Fruit fly (Drosophila melanogaster) whole organism, adult: ENCODE data around the gene CG32641.

Source experiments
- CG11617 ChIP-seq: fragments of 200-800 bp; sonication (Bioruptor generic); optimal IDR thresholded peaks from 2 replicates; lab custom pipeline; 2017; ENCODE audit warnings: mild to moderate bottlenecking, missing biosample characterization, missing genetic modification reagents, missing genetic modification characterization
- CG12768 ChIP-seq: fragments of 200-800 bp; sonication (Bioruptor generic); optimal IDR thresholded peaks from 2 replicates; lab custom pipeline; 2017; ENCODE audit warnings: missing biosample characterization, missing genetic modification characterization, mild to moderate bottlenecking, moderate library complexity, missing genetic modification reagents
- CG14711 ChIP-seq: fragments of 200-800 bp; sonication (Bioruptor generic); optimal IDR thresholded peaks from 2 replicates; lab custom pipeline; 2018; ENCODE audit warnings: missing biosample characterization, mild to moderate bottlenecking, missing genetic modification characterization, moderate library complexity
- CG1620 ChIP-seq: fragments of 200-800 bp; sonication (Bioruptor generic); optimal IDR thresholded peaks from 2 replicates; lab custom pipeline; 2016; ENCODE audit warnings: missing biosample characterization, missing genetic modification characterization
- CG33017 ChIP-seq: fragments of 200-800 bp; sonication (Bioruptor generic); optimal IDR thresholded peaks from 2 replicates; lab custom pipeline; 2018; ENCODE audit warnings: missing biosample characterization, mild to moderate bottlenecking, missing genetic modification characterization, moderate library complexity
- CG5204 ChIP-seq: fragments of 200-800 bp; sonication (Bioruptor generic); optimal IDR thresholded peaks from 2 replicates; lab custom pipeline; 2016; ENCODE audit warnings: missing biosample characterization, missing genetic modification characterization
- CG7045 ChIP-seq: fragments of 200-800 bp; sonication (Bioruptor generic); optimal IDR thresholded peaks from 2 replicates; lab custom pipeline; 2017; ENCODE audit warnings: missing biosample characterization, mild to moderate bottlenecking, missing genetic modification characterization
- CG7101 ChIP-seq: fragments of 200-800 bp; sonication (Bioruptor generic); optimal IDR thresholded peaks from 2 replicates; lab custom pipeline; 2018; ENCODE audit warnings: missing biosample characterization, mild to moderate bottlenecking, missing genetic modification characterization, moderate library complexity
- Crg-1 ChIP-seq: fragments of 200-800 bp; sonication (Bioruptor generic); optimal IDR thresholded peaks from 2 replicates; lab custom pipeline; 2016; ENCODE audit warnings: missing biosample characterization, missing genetic modification characterization
- Hr96 ChIP-seq: fragments of 200-800 bp; sonication (Bioruptor generic); optimal IDR thresholded peaks from 2 replicates; lab custom pipeline; 2016; ENCODE audit warnings: missing biosample characterization, missing genetic modification characterization
- Mnt ChIP-seq: fragments of 200-800 bp; sonication (Bioruptor generic); optimal IDR thresholded peaks from 2 replicates; lab custom pipeline; 2016; ENCODE audit warnings: missing biosample characterization, mild to moderate bottlenecking, missing genetic modification characterization
- bab1 ChIP-seq: fragments of 200-800 bp; sonication (Bioruptor generic); optimal IDR thresholded peaks from 3 replicates; lab custom pipeline; 2019; ENCODE audit warnings: missing biosample characterization, mild to moderate bottlenecking, missing genetic modification characterization, moderate library complexity
- cic ChIP-seq: fragments of 200-800 bp; sonication (Bioruptor generic); optimal IDR thresholded peaks from 2 replicates; lab custom pipeline; 2017; ENCODE audit warnings: missing biosample characterization, mild to moderate bottlenecking, missing genetic modification characterization, moderate library complexity
- cnc ChIP-seq, 2 experiments: fragments of >200 bp; optimal IDR thresholded peaks; 2 replicates each; lab custom pipeline; 2017
- kay ChIP-seq: fragments of 200-800 bp; sonication (Bioruptor generic); peaks from one replicate; lab custom pipeline; 2016; ENCODE audit warnings: missing biosample characterization, missing genetic modification characterization, borderline replicate concordance
- ovo ChIP-seq: fragments of 200-800 bp; sonication (Bioruptor generic); optimal IDR thresholded peaks from 2 replicates; lab custom pipeline; 2016; ENCODE audit warnings: missing biosample characterization, missing genetic modification characterization
- pad ChIP-seq: fragments of 200-800 bp; sonication (Bioruptor generic); optimal IDR thresholded peaks from 3 replicates; lab custom pipeline; 2017; ENCODE audit warnings: missing biosample characterization, missing genetic modification characterization, mild to moderate bottlenecking, moderate library complexity, missing genetic modification reagents
- tj ChIP-seq: fragments of 200-800 bp; sonication (Bioruptor generic); optimal IDR thresholded peaks from 3 replicates; lab custom pipeline; 2017; ENCODE audit warnings: missing biosample characterization, mild to moderate bottlenecking, missing genetic modification characterization, moderate library complexity

Gene CG32641

DNA sequence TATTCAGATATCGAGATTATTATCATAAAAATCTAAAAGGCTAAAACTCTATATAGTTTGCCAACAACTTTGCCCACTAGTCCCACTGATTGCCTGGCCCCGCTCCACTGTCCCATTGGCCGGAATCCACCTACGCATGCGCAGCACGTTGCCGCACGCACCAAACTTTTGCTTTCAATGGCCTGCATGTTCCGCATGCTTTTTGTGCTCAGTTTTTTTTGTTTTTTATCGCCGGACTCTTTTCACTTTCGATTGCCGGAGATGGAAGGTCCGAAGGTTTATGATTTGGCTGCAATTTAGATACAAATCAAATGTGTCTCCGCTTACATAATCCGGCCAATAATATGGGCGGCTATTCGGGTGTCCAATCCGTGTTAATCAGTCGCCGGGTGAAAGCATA lies 8.0 kb downstream of the CG32641 start:
- TF ChIP-seq CG5204 (GFP tag; lab: Kevin White, UChicago) = no peak

- no peak for TF ChIP-seq ovo
- no peak for TF ChIP-seq tj
- TF ChIP-seq Hr96 (GFP tag; lab: Kevin White, UChicago) = no peak
- no peak for TF ChIP-seq Mnt (GFP tag; lab: Kevin White, UChicago)
Measured at dm6 chrX:13194249-13194648, 10.0 kb downstream of the CG32641 start, which contains the start of gene Coq5. Coq5 (minus strand) TSS chrX:13194551.

- TF ChIP-seq pad (GFP tag; lab: Kevin White, UChicago) (no peak), kay (peak; percentile 45)
Measured at dm6 chrX:13202162-13202561, 17.9 kb downstream of the CG32641 start, which contains the start of gene CG44437. CG44437 (minus strand) TSS chrX:13202262.

DNA sequence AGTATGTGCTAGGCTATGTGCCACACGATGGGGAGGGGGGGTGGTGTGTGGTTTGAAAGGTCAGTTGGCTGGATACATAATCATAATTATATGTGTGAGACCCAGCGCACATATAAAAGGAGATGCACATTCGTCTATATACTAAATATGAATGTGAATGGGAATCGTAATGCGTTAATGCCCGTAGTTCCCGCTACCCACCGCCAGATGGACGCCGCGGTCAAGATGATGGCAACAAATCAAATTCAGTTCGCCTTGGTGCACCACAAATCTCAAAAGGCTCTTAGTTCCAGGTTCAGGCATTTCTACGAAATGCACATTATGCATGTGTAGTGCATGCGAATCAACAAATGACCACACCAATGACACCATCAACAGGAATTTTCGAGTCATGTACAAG lies 20.4 kb downstream of the CG32641 start:
- no peak for TF ChIP-seq pad (GFP tag; lab: Kevin White, UChicago)
- TF ChIP-seq CG11617 = no peak
- no peak for TF ChIP-seq CG12768 (GFP tag; lab: Kevin White, UChicago)
- no peak for TF ChIP-seq Mnt (GFP tag; lab: Kevin White, UChicago)
- TF ChIP-seq kay = no peak
- TF ChIP-seq CG7045 (GFP tag; lab: Kevin White, UChicago) = no peak
- no peak for TF ChIP-seq CG7101 (tag; lab: Kevin White, UChicago)
- no peak for TF ChIP-seq cic (GFP tag; lab: Kevin White, UChicago)
- no peak for TF ChIP-seq CG14711 (tag; lab: Kevin White, UChicago)
- TF ChIP-seq bab1 (GFP tag; lab: Kevin White, UChicago) = no peak
- no peak for TF ChIP-seq cnc (optimal IDR thresholded peaks at IDR 0.05; lab: Kevin White, UChicago)
- no peak for TF ChIP-seq CG1620 (GFP tag; lab: Kevin White, UChicago)

dm6 chrX:13208075-13208474 lies 23.8 kb downstream of the CG32641 start:
- no peak for TF ChIP-seq Mnt (GFP tag; lab: Kevin White, UChicago)
- no peak for TF ChIP-seq kay
- no peak for TF ChIP-seq CG5204 (GFP tag; lab: Kevin White, UChicago)
- no peak for TF ChIP-seq cnc (optimal IDR thresholded peaks at IDR 0.05; lab: Kevin White, UChicago)
- peak; percentile 32 for TF ChIP-seq CG7101 (tag; lab: Kevin White, UChicago)
- TF ChIP-seq CG33017 = no peak

DNA sequence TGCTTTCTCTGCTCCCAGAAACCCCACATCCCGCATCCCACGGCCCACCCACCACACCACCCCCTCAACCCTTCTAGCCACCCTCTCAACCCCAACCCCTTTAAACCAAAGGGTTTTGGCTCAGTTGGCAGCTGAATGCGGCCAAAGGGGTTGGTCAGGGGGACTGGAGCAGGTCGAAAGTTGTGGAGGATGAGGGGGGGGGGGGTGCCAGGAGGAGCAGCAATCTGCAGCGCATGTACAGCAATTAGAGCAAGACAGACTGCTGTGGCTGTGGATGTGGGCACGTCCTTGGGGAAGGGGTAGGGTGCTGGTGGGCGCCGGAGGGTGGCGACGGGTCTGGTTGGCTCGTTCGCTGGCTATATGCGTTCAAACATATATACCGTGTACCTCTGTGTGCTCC lies 24.3 kb downstream of the CG32641 start:
- TF ChIP-seq pad (GFP tag; lab: Kevin White, UChicago) = no peak
- TF ChIP-seq CG1620 (GFP tag; lab: Kevin White, UChicago) = no peak
- TF ChIP-seq CG14711 (tag; lab: Kevin White, UChicago) = no peak
- no peak for TF ChIP-seq CG11617
- no peak for TF ChIP-seq CG5204 (GFP tag; lab: Kevin White, UChicago)
- TF ChIP-seq Crg-1 = no peak

DNA sequence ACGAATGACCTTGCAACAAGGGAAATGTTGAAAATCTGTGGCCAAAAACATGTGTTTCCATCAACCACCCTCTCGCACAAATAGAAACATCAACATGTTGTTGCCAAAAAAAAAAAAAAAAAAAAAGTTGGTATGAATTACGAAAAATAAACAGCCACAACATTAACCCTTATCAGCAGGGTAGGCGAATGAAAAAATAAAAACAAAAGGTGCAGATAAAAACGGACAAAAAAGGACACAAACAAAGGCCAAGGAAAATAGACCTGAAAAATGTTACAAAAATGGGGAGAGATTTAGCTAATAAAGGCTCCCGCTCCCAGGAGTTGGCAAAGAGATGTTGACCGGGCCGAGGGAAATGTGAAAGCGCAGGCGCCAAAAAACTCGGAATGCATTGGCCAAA lies 25.1 kb downstream of the CG32641 start:
- TF ChIP-seq CG12768 (GFP tag; lab: Kevin White, UChicago) = no peak
- TF ChIP-seq cnc (optimal IDR thresholded peaks at IDR 0.05; lab: Kevin White, UChicago) = no peak

DNA sequence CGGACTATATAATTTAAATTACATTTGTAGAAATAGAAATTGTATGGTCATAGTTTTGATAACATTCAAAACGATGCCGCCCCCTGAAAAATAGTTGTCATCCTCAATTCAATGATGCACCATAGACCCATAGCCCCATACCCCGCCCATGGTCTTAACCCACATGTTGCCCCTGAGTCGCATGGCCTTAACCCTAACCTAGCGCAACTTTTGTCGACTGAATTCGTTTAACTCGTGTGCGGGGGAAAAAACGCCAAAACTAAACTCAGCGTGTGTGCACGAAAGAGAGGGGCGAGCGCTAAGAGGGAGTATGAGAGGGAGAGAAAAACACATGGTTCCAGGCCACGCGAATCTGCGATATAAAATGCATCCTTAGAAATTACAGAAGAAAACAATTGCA lies 26.2 kb downstream of the CG32641 start:
- peak; percentile 11 for TF ChIP-seq bab1 (GFP tag; lab: Kevin White, UChicago)
- TF ChIP-seq Mnt (GFP tag; lab: Kevin White, UChicago) = peak; percentile 20
- no peak for TF ChIP-seq CG7101 (tag; lab: Kevin White, UChicago)
- no peak for TF ChIP-seq cnc (optimal IDR thresholded peaks at IDR 0.05; lab: Kevin White, UChicago)

DNA sequence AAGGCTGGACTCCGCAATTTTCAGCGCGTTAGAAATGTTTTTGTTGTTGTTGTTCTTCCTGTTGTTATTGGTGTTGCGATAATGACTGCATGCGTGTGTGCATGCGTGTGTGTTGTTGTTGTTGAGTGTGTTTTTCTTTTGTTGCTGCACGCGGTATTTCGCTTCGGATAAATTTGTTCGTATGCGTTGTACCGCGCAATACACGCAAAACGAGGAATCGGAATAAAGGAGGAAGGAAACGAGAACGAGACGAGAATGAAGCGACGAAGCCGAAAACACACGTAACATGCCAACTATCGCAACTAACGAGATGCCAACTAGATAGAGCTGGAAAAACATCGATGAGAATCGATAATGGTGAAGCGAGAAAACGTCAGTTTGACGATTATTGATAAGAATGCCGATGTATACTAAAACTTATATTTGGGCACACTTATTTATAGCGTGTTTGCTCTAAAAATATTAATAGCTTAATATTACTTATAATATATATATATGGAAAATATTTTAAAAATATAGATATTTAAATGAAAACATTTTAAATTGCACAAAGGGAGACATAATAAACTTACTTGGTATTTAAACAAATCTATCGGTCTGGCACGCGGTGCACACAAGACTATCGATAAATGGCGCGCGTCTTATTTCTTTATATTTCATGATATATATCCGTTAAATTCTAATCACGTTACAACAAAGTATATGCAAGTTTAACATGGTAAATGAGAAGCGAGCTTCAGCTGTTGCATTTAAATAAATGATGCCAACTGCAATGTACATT lies 27.3 kb downstream of the CG32641 start, which contains the start of gene sno:
Gene sno (minus strand): TSS at position 318 of the 781 bp plus-strand sequence.
- TF ChIP-seq cic (GFP tag; lab: Kevin White, UChicago) (no peak), CG12768 (GFP tag; lab: Kevin White, UChicago) (no peak), bab1 (GFP tag; lab: Kevin White, UChicago) (peak; percentile 25), Mnt (GFP tag; lab: Kevin White, UChicago) (peak; percentile 77), ovo (peak; percentile 5), tj (peak; percentile 64), Hr96 (GFP tag; lab: Kevin White, UChicago) (no peak)
